Worm (Caenorhabditis elegans): ENCODE results near the gene F13E6.1.

Gene F13E6.1

ce11 chrX:10684533-10684932 lies 7.6 kb upstream of the F13E6.1 start (continued):
- TF ChIP-seq sem-4 (tag; optimal IDR thresholded peaks at IDR 0.05) (peak; percentile 71), nhr-21 (tag; optimal IDR thresholded peaks at IDR 0.05) (peak; percentile 69), sma-3 (GFP tag; optimal IDR thresholded peaks at IDR 0.05) (peak; percentile 61), ceh-16 (tag; optimal IDR thresholded peaks at IDR 0.05) (no peak), ceh-82 (tag; optimal IDR thresholded peaks at IDR 0.05) (no peak), alr-1 (tag; optimal IDR thresholded peaks at IDR 0.05) (no peak), sma-9 (GFP tag; optimal IDR thresholded peaks at IDR 0.05) (peak; percentile 61), sma-9 (tag; optimal IDR thresholded peaks at IDR 0.05) (no peak), gmeb-1 (tag; optimal IDR thresholded peaks at IDR 0.05) (peak; percentile 31), nhr-25 (tag; optimal IDR thresholded peaks at IDR 0.05) (peak; percentile 69), lin-11 (tag; optimal IDR thresholded peaks at IDR 0.05) (no peak), mdl-1 (tag; optimal IDR thresholded peaks at IDR 0.05) (peak in 1 of 2 experiments; percentile 26), aly-2 (tag; optimal IDR thresholded peaks at IDR 0.05) (no peak), zag-1 (tag; optimal IDR thresholded peaks at IDR 0.05) (no peak)

ce11 chrX:10681698-10682097 lies 4.8 kb upstream of the F13E6.1 start, which contains the start of gene phf-31:
Gene phf-31 (plus strand): TSS chrX:10681998.
- no peak for TF ChIP-seq crh-2 (tag; optimal IDR thresholded peaks at IDR 0.05)
- no peak for TF ChIP-seq blmp-1 (tag; optimal IDR thresholded peaks at IDR 0.05; ENCODE audit: insufficient read depth)
- TF ChIP-seq ZK546.5 (tag; optimal IDR thresholded peaks at IDR 0.05) = no peak
- TF ChIP-seq nhr-25 (tag; optimal IDR thresholded peaks at IDR 0.05) = no peak
- no peak for TF ChIP-seq nhr-12 (tag; optimal IDR thresholded peaks at IDR 0.05)
- no peak for TF ChIP-seq sma-3 (GFP tag; optimal IDR thresholded peaks at IDR 0.05)
- no peak for TF ChIP-seq nhr-10 (tag; optimal IDR thresholded peaks at IDR 0.05)
- no peak for TF ChIP-seq dmd-4 (tag; optimal IDR thresholded peaks at IDR 0.05)
- no peak for TF ChIP-seq elt-3 (tag; optimal IDR thresholded peaks at IDR 0.05)
- no peak for TF ChIP-seq aly-2 (tag; optimal IDR thresholded peaks at IDR 0.05)
- TF ChIP-seq nhr-21 (tag; optimal IDR thresholded peaks at IDR 0.05) = no peak
- no peak for TF ChIP-seq ztf-4 (tag; optimal IDR thresholded peaks at IDR 0.05)
- no peak for TF ChIP-seq nhr-6 (tag; optimal IDR thresholded peaks at IDR 0.05)
- no peak for TF ChIP-seq C34F6.9 (tag; optimal IDR thresholded peaks at IDR 0.05)
- TF ChIP-seq skn-1 (tag; optimal IDR thresholded peaks at IDR 0.05) = no peak
- TF ChIP-seq ceh-16 (tag; optimal IDR thresholded peaks at IDR 0.05) = no peak
- TF ChIP-seq sem-4 (tag; optimal IDR thresholded peaks at IDR 0.05) = no peak
- TF ChIP-seq snpc-4 (tag; optimal IDR thresholded peaks at IDR 0.05) = no peak
- no peak for TF ChIP-seq peb-1 (tag; optimal IDR thresholded peaks at IDR 0.05)
- no peak for TF ChIP-seq mbf-1 (tag; optimal IDR thresholded peaks at IDR 0.05)

- TF ChIP-seq nhr-25 (tag; optimal IDR thresholded peaks at IDR 0.05) = peak; percentile 5
- peak; percentile 85 for TF ChIP-seq fos-1 (tag; optimal IDR thresholded peaks at IDR 0.05)
- TF ChIP-seq F13H6.1 (tag; optimal IDR thresholded peaks at IDR 0.05) = no peak
- peak; percentile 54 for TF ChIP-seq nhr-129 (tag; optimal IDR thresholded peaks at IDR 0.05)
- no peak for TF ChIP-seq sem-4 (tag; optimal IDR thresholded peaks at IDR 0.05)
- TF ChIP-seq unc-55 (GFP tag; optimal IDR thresholded peaks at IDR 0.05) = peak; percentile 27
- TF ChIP-seq C34F6.9 (tag; optimal IDR thresholded peaks at IDR 0.05) = peak; percentile 63
- peak; percentile 65 for TF ChIP-seq crh-2 (tag; optimal IDR thresholded peaks at IDR 0.05)
- TF ChIP-seq lsy-2 (tag; optimal IDR thresholded peaks at IDR 0.05) = peak in 1 of 2 experiments; percentile 27
Measured at ce11 chrX:10679193-10679592, 2.3 kb upstream of the F13E6.1 start.

ce11 chrX:10678081-10678736 lies 1.3 kb upstream of the F13E6.1 start:
- no peak for TF ChIP-seq lin-39 (tag; optimal IDR thresholded peaks at IDR 0.05)
- TF ChIP-seq nhr-77 (tag; optimal IDR thresholded peaks at IDR 0.05) = no peak
- no peak for TF ChIP-seq aly-2 (tag; optimal IDR thresholded peaks at IDR 0.05)
- peak; percentile 9 for TF ChIP-seq unc-55 (GFP tag; optimal IDR thresholded peaks at IDR 0.05)
- no peak for TF ChIP-seq Y55F3AM.14 (GFP tag; optimal IDR thresholded peaks at IDR 0.05)
- no peak for TF ChIP-seq ztf-11 (tag; optimal IDR thresholded peaks at IDR 0.05)
- TF ChIP-seq ztf-4 (tag; optimal IDR thresholded peaks at IDR 0.05) = no peak
- peak; percentile 69 for TF ChIP-seq crh-2 (tag; optimal IDR thresholded peaks at IDR 0.05)
- peak; percentile 26 for TF ChIP-seq sma-3 (GFP tag; optimal IDR thresholded peaks at IDR 0.05)
- TF ChIP-seq egl-27 (tag; optimal IDR thresholded peaks at IDR 0.05) = peak; percentile 40
- peak; percentile 18 for TF ChIP-seq fos-1 (tag; optimal IDR thresholded peaks at IDR 0.05)
- TF ChIP-seq nhr-6 (tag; optimal IDR thresholded peaks at IDR 0.05) = peak; percentile 75
- TF ChIP-seq mab-5 (tag; optimal IDR thresholded peaks at IDR 0.05) = peak; percentile 49
- TF ChIP-seq nhr-25 (tag; optimal IDR thresholded peaks at IDR 0.05) = peak; percentile 68
- TF ChIP-seq snpc-4 (tag; optimal IDR thresholded peaks at IDR 0.05) = no peak
- TF ChIP-seq ceh-82 (tag; optimal IDR thresholded peaks at IDR 0.05) = no peak
- TF ChIP-seq F13H6.1 (tag; optimal IDR thresholded peaks at IDR 0.05) = peak; percentile 34
- TF ChIP-seq sma-9 (GFP tag; optimal IDR thresholded peaks at IDR 0.05) = peak; percentile 58
- no peak for TF ChIP-seq sma-9 (tag; optimal IDR thresholded peaks at IDR 0.05)
- no peak for TF ChIP-seq ztf-1 (GFP tag; conservative IDR thresholded peaks at IDR 0.05)
- TF ChIP-seq ceh-16 (tag; optimal IDR thresholded peaks at IDR 0.05) = no peak
- TF ChIP-seq blmp-1 (tag; optimal IDR thresholded peaks at IDR 0.05; ENCODE audit: insufficient read depth) = peak; percentile 54
- no peak for TF ChIP-seq dmd-4 (tag; optimal IDR thresholded peaks at IDR 0.05)
- TF ChIP-seq elt-3 (tag; optimal IDR thresholded peaks at IDR 0.05) = no peak
- no peak for TF ChIP-seq nhr-12 (tag; optimal IDR thresholded peaks at IDR 0.05)
- TF ChIP-seq nhr-237 (tag; optimal IDR thresholded peaks at IDR 0.05) = no peak
- TF ChIP-seq gmeb-1 (tag; optimal IDR thresholded peaks at IDR 0.05) = no peak
- no peak for TF ChIP-seq unc-39 (tag; optimal IDR thresholded peaks at IDR 0.05)
- TF ChIP-seq nhr-10 (tag; optimal IDR thresholded peaks at IDR 0.05) = no peak
- TF ChIP-seq nhr-21 (tag; optimal IDR thresholded peaks at IDR 0.05) = peak; percentile 1
- no peak for TF ChIP-seq nhr-11 (tag; optimal IDR thresholded peaks at IDR 0.05)
- no peak for TF ChIP-seq skn-1 (tag; optimal IDR thresholded peaks at IDR 0.05)
- TF ChIP-seq ama-1 (optimal IDR thresholded peaks at IDR 0.05) = peak; percentile 66

Measured in whole organism, L2 larva.